Worm (Caenorhabditis elegans) whole organism, L2 larva: Measurements from ENCODE around the gene ZK809.9.

Experiments
- C34F6.9 ChIP-seq: fragments of 150-350 bp; optimal IDR thresholded peaks from 2 replicates; lab custom pipeline; 2014; ENCODE audit warnings: missing biosample characterization, missing genetic modification characterization
- F13H6.1 ChIP-seq: sonication (generic microtip); optimal IDR thresholded peaks from 2 replicates; lab custom pipeline; 2016; ENCODE audit warnings: missing genetic modification characterization, missing compliant biosample characterization
- R02D3.7 ChIP-seq: fragments of 150-350 bp; optimal IDR thresholded peaks from 2 replicates; lab custom pipeline; 2014; ENCODE audit warnings: missing biosample characterization, missing genetic modification characterization
- Y55F3AM.14 ChIP-seq: fragments of 200-800 bp; sonication (Bioruptor generic); optimal IDR thresholded peaks from 2 replicates; lab custom pipeline; 2018; ENCODE audit warnings: mild to moderate bottlenecking, missing genetic modification characterization, missing compliant biosample characterization
- aly-2 ChIP-seq: fragments of 150-350 bp; optimal IDR thresholded peaks from 2 replicates; lab custom pipeline; 2014; ENCODE audit warnings: missing biosample characterization, missing genetic modification characterization
- ama-1 ChIP-seq: fragments of 150-350 bp; optimal IDR thresholded peaks from 2 replicates; lab custom pipeline; 2018; ENCODE audit warnings: inconsistent platforms
- blmp-1 ChIP-seq: sonication (generic microtip); optimal IDR thresholded peaks from 2 replicates; lab custom pipeline; 2017; ENCODE audit warnings: missing genetic modification characterization, mild to moderate bottlenecking, missing compliant biosample characterization, antibody characterized with exemption, moderate library complexity; ENCODE audit not compliant: insufficient read depth
- ceh-82 ChIP-seq: fragments of 150-350 bp; optimal IDR thresholded peaks from 2 replicates; lab custom pipeline; 2014; ENCODE audit warnings: missing biosample characterization, missing genetic modification characterization
- dmd-4 ChIP-seq: sonication (generic microtip); optimal IDR thresholded peaks from 2 replicates; lab custom pipeline; 2017; ENCODE audit warnings: missing biosample characterization, missing genetic modification characterization
- elt-1 ChIP-seq: fragments of 150-350 bp; optimal IDR thresholded peaks from 2 replicates; lab custom pipeline; 2014; ENCODE audit warnings: missing biosample characterization, missing genetic modification characterization
- elt-3 ChIP-seq: sonication (generic microtip); optimal IDR thresholded peaks from 2 replicates; lab custom pipeline; 2017; ENCODE audit warnings: missing biosample characterization, missing genetic modification characterization
- fos-1 ChIP-seq: fragments of 150-350 bp; optimal IDR thresholded peaks from 2 replicates; lab custom pipeline; 2014; ENCODE audit warnings: missing biosample characterization, missing genetic modification characterization
- gmeb-1 ChIP-seq: fragments of 150-350 bp; optimal IDR thresholded peaks from 2 replicates; lab custom pipeline; 2014; ENCODE audit warnings: missing biosample characterization, missing genetic modification characterization
- lin-11 ChIP-seq: fragments of 150-350 bp; sonication (generic microtip); optimal IDR thresholded peaks from 2 replicates; lab custom pipeline; 2014; ENCODE audit warnings: missing biosample characterization, missing genetic modification characterization, inconsistent platforms, mixed read lengths
- lin-13 ChIP-seq: fragments of 150-350 bp; optimal IDR thresholded peaks from 2 replicates; lab custom pipeline; 2014; ENCODE audit warnings: missing biosample characterization, missing genetic modification reagents, missing genetic modification characterization
- lsy-2 ChIP-seq, 2 experiments: fragments of 150-350 bp in 1 of 2; sonication (generic microtip) in 1 of 2; optimal IDR thresholded peaks; 2 replicates each; lab custom pipeline; 2014 to 2017; ENCODE audit warnings: missing biosample characterization in 2 of 2, missing genetic modification characterization in 2 of 2
- mab-5 ChIP-seq: fragments of 150-350 bp; optimal IDR thresholded peaks from 2 replicates; lab custom pipeline; 2014; ENCODE audit warnings: missing biosample characterization, missing genetic modification characterization
- mbf-1 ChIP-seq: sonication (generic microtip); optimal IDR thresholded peaks from 2 replicates; lab custom pipeline; 2017; ENCODE audit warnings: missing biosample characterization, missing genetic modification characterization
- mdl-1 ChIP-seq, 2 experiments: fragments of 150-350 bp in 1 of 2; sonication (generic microtip) in 1 of 2; optimal IDR thresholded peaks; 2 replicates each; lab custom pipeline; 2017; ENCODE audit warnings: missing biosample characterization in 2 of 2, missing genetic modification characterization in 2 of 2
- nhr-10 ChIP-seq: sonication (generic microtip); optimal IDR thresholded peaks from 2 replicates; lab custom pipeline; 2017; ENCODE audit warnings: missing biosample characterization, missing genetic modification characterization
- nhr-11 ChIP-seq: fragments of 150-350 bp; optimal IDR thresholded peaks from 2 replicates; lab custom pipeline; 2014; ENCODE audit warnings: missing biosample characterization, missing genetic modification characterization
- nhr-12 ChIP-seq: fragments of 150-350 bp; optimal IDR thresholded peaks from 2 replicates; lab custom pipeline; 2014; ENCODE audit warnings: missing biosample characterization, missing genetic modification characterization
- nhr-129 ChIP-seq: fragments of 150-350 bp; optimal IDR thresholded peaks from 2 replicates; lab custom pipeline; 2014; ENCODE audit warnings: missing biosample characterization, missing genetic modification characterization
- nhr-23 ChIP-seq: fragments of 150-350 bp; optimal IDR thresholded peaks from 2 replicates; lab custom pipeline; 2014; ENCODE audit warnings: missing biosample characterization, missing genetic modification reagents, missing genetic modification characterization
- nhr-6 ChIP-seq: fragments of 150-350 bp; optimal IDR thresholded peaks from 2 replicates; lab custom pipeline; 2014; ENCODE audit warnings: missing biosample characterization, missing genetic modification characterization
- peb-1 ChIP-seq: fragments of 150-350 bp; optimal IDR thresholded peaks from 2 replicates; lab custom pipeline; 2014; ENCODE audit warnings: missing biosample characterization, missing genetic modification characterization
- sem-4 ChIP-seq: fragments of 150-350 bp; optimal IDR thresholded peaks from 2 replicates; lab custom pipeline; 2014; ENCODE audit warnings: missing biosample characterization, missing genetic modification reagents, missing genetic modification characterization
- skn-1 ChIP-seq: sonication (generic microtip); optimal IDR thresholded peaks from 2 replicates; lab custom pipeline; 2017; ENCODE audit warnings: missing biosample characterization, missing genetic modification characterization
- sma-3 ChIP-seq: sonication (generic microtip); optimal IDR thresholded peaks from 2 replicates; lab custom pipeline; 2016; ENCODE audit warnings: missing genetic modification reagents, missing genetic modification characterization, missing compliant biosample characterization
- sma-9 ChIP-seq, 2 experiments: fragments of 150-350 bp in 1 of 2; sonication (generic microtip) in 1 of 2; optimal IDR thresholded peaks; 2 replicates each; lab custom pipeline; 2014 to 2016; ENCODE audit warnings: missing genetic modification characterization in 2 of 2, mild to moderate bottlenecking in 1 of 2, missing biosample characterization in 1 of 2, missing compliant biosample characterization in 1 of 2, missing genetic modification reagents in 1 of 2, moderate library complexity in 1 of 2
- unc-39 ChIP-seq: fragments of 150-350 bp; optimal IDR thresholded peaks from 2 replicates; lab custom pipeline; 2014; ENCODE audit warnings: missing biosample characterization, missing genetic modification characterization
- ztf-11 ChIP-seq: sonication (generic microtip); optimal IDR thresholded peaks from 2 replicates; lab custom pipeline; 2017; ENCODE audit warnings: missing biosample characterization, missing genetic modification characterization
- ztf-4 ChIP-seq: fragments of 150-350 bp; optimal IDR thresholded peaks from 2 replicates; lab custom pipeline; 2014; ENCODE audit warnings: missing biosample characterization, missing genetic modification characterization

The ZK809.9 gene

DNA sequence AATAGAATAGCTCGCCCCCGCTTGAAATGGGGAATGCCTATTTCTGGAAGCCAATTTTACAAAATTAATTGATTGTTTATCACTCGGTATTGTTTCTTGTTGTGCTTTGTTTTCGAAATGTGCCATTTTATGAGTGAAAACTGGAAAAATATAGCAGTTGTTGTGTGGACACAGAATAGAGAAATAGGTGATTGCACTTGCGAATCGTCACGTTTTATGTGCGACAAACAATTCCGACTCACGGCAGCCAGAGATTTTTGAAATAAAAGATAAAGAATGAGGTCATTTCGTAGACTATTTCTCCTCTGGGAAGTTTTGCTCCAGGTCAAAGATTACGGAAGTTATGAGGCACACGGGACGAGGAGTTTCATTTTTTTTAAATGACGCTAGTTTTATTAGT, 18.2 kb upstream of the ZK809.9 start:
- TF ChIP-seq nhr-129 (tag; lab: Kevin White, UChicago) (peak; percentile 40), ceh-82 (no peak), lin-13 (GFP tag; lab: Kevin White, UChicago) (no peak), C34F6.9 (tag; lab: Kevin White, UChicago) (no peak), Y55F3AM.14 (GFP tag; lab: Kevin White, UChicago) (no peak), elt-3 (no peak), elt-1 (tag; lab: Kevin White, UChicago) (no peak), skn-1 (tag; lab: Kevin White, UChicago) (no peak), F13H6.1 (tag; lab: Kevin White, UChicago) (peak; percentile 19), sma-9 (GFP tag; optimal IDR thresholded peaks at IDR 0.05; lab: Kevin White, UChicago) (peak; percentile 30), sma-9 (tag; optimal IDR thresholded peaks at IDR 0.05; lab: Kevin White, UChicago) (no peak), mab-5 (tag; lab: Kevin White, UChicago) (no peak), ama-1 (lab: Kevin White, UChicago) (no peak), nhr-23 (no peak), sma-3 (GFP tag; lab: Kevin White, UChicago) (no peak), fos-1 (tag; lab: Kevin White, UChicago) (no peak), lin-11 (no peak), mbf-1 (no peak), nhr-12 (tag; lab: Kevin White, UChicago) (no peak), nhr-6 (tag; lab: Kevin White, UChicago) (peak; percentile 7), R02D3.7 (no peak), nhr-11 (tag; lab: Kevin White, UChicago) (no peak), lsy-2 (tag; optimal IDR thresholded peaks at IDR 0.05; lab: Kevin White, UChicago) (no peak), dmd-4 (tag; lab: Kevin White, UChicago) (no peak), unc-39 (tag; lab: Kevin White, UChicago) (no peak), blmp-1 (tag; lab: Kevin White, UChicago) (no peak), mdl-1 (tag; optimal IDR thresholded peaks at IDR 0.05; lab: Kevin White, UChicago) (no peak), ztf-4 (no peak), ztf-11 (tag; lab: Kevin White, UChicago) (no peak)

DNA sequence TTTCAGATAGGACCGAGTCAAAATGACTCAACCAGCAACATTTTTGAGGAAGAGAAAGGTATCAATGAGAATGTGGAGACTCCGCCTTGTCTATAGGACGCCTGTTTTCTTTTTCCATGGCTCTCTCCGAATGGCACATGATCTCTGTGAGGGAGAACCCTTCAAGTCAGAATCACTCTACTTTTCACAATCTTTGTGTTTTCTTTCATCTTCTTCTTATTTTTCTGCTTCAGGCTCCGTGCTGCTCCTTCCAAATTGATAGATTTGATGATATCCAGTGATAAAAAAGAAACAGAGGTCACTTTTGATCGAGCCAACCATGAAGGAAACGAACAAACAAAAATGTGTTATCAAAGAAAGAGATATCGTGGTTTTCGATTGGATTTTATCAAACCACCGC, 16.1 kb upstream of the ZK809.9 start, which contains the start of gene ZK809.8:
Gene ZK809.8 (minus strand): TSS at position 34 of the 400 bp plus-strand sequence.
- TF ChIP-seq lin-13 (GFP tag; lab: Kevin White, UChicago) (no peak), nhr-129 (tag; lab: Kevin White, UChicago) (peak; percentile 44), nhr-6 (tag; lab: Kevin White, UChicago) (peak; percentile 2), nhr-10 (tag; lab: Kevin White, UChicago) (no peak), F13H6.1 (tag; lab: Kevin White, UChicago) (peak; percentile 64), lsy-2 (tag; optimal IDR thresholded peaks at IDR 0.05; lab: Kevin White, UChicago) (peak in 1 of 2 experiments; percentile 27), sma-9 (GFP tag; optimal IDR thresholded peaks at IDR 0.05; lab: Kevin White, UChicago) (peak; percentile 62), sma-9 (tag; optimal IDR thresholded peaks at IDR 0.05; lab: Kevin White, UChicago) (no peak), C34F6.9 (tag; lab: Kevin White, UChicago) (peak; percentile 30)

DNA sequence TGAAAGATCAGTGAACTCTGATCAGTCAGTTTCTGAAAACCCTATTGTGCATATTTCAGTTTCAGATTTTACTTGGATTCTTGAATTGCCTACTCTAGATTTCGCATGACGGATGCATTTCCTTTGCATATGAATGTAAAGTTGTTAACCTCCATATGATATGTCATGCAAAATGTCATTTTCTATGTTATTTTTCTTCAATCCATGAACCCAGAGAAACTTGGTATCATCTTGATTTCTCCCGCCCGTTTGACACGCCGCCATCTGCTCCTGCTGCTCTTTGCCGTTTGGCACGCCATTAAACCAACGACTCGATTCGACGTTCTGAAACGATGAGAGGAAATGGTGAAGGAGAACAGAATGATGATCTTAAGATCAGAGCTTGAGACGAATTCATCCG, 14.8 kb upstream of the ZK809.9 start:
- TF ChIP-seq nhr-12 (tag; lab: Kevin White, UChicago) (no peak), gmeb-1 (tag; lab: Kevin White, UChicago) (no peak), R02D3.7 (no peak), nhr-129 (tag; lab: Kevin White, UChicago) (no peak), peb-1 (tag; lab: Kevin White, UChicago) (no peak), lin-13 (GFP tag; lab: Kevin White, UChicago) (no peak), blmp-1 (tag; lab: Kevin White, UChicago) (no peak), aly-2 (no peak), sma-3 (GFP tag; lab: Kevin White, UChicago) (no peak)

DNA sequence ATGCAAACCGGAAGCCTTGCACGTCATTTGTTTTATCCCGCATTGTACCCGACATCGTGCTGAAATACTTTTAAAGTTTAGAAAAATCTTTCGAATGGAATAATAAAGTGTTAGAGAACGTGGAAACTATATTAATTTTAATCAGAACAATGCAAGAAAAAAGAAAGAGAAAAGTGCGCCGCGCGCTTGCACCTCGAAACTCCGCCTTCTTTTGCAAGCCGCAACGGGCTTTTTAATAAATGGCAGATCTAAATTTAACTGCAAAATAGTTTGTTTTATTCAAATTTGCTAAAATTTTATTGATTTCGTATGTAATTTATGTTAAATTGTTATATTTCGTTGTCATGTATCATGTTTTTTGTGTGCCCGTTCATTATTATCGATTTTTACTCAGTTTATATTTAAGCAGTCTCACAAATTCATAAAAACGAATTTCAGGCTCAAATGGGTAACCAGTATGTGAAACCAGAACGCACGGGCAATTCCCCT, 13.1 kb upstream of the ZK809.9 start, which contains the start of the genes acl-3 and ndub-6:
Gene acl-3 (minus strand): TSS at position 59 of the 489 bp plus-strand sequence.
Gene ndub-6 (plus strand): TSS at position 439 of the 489 bp plus-strand sequence.
- TF ChIP-seq sem-4 = no peak
- TF ChIP-seq C34F6.9 (tag; lab: Kevin White, UChicago) = peak; percentile 8
- TF ChIP-seq lsy-2 (tag; optimal IDR thresholded peaks at IDR 0.05; lab: Kevin White, UChicago) = peak in 1 of 2 experiments; percentile 14
